Fruit fly (Drosophila melanogaster) whole organism, wandering third instar larva: ENCODE data around the gene Zcchc7.

Experiments
- Abd-B ChIP-seq: fragments of >200 bp; optimal IDR thresholded peaks from 2 replicates; lab custom pipeline; 2017; ENCODE audit warnings: missing biosample characterization, missing genetic modification characterization
- Dif ChIP-seq: fragments of 200-275, 200-300 bp; sonication (Bioruptor generic); optimal IDR thresholded peaks from 2 replicates; lab custom pipeline; 2018; ENCODE audit warnings: missing biosample characterization, missing genetic modification characterization; ENCODE audit not compliant: partially characterized antibody
- GATAd ChIP-seq: sonication (Bioruptor generic); optimal IDR thresholded peaks from 2 replicates; lab custom pipeline; 2016; ENCODE audit warnings: missing biosample characterization, missing genetic modification characterization
- HLH106 ChIP-seq: fragments of 200-800 bp; optimal IDR thresholded peaks from 3 replicates; lab custom pipeline; 2019; ENCODE audit warnings: missing biosample characterization, mild to moderate bottlenecking, missing genetic modification characterization, moderate library complexity
- Myc ChIP-seq: fragments of >200 bp; optimal IDR thresholded peaks from 2 replicates; lab custom pipeline; 2017
- OdsH ChIP-seq: fragments of 200-800 bp; sonication (Bioruptor generic); optimal IDR thresholded peaks from 2 replicates; lab custom pipeline; 2016; ENCODE audit warnings: missing biosample characterization, mild to moderate bottlenecking, missing genetic modification characterization
- Rel ChIP-seq, 2 experiments: fragments of 200-800 bp; sonication (Bioruptor generic) in 1 of 2; optimal IDR thresholded peaks; 2 replicates in 1 of 2; 3 replicates in 1 of 2; lab custom pipeline; 2016 to 2019; ENCODE audit warnings: mild to moderate bottlenecking in 2 of 2, missing biosample characterization in 2 of 2, missing genetic modification characterization in 2 of 2, moderate library complexity in 1 of 2
- dl ChIP-seq, 2 experiments: fragments of 175-275, 200-275 bp in 1 of 2; fragments of 200-275 bp in 1 of 2; sonication (Bioruptor generic); optimal IDR thresholded peaks; lab custom pipeline; 2018; ENCODE audit warnings: mild to moderate bottlenecking in 2 of 2, missing biosample characterization in 2 of 2, missing genetic modification characterization in 2 of 2, moderate library complexity in 2 of 2; ENCODE audit not compliant: partially characterized antibody in 2 of 2, insufficient read depth in 1 of 2
- fru ChIP-seq: fragments of 200-800 bp; sonication (Bioruptor generic); optimal IDR thresholded peaks from 3 replicates; lab custom pipeline; 2016; ENCODE audit warnings: missing biosample characterization, mild to moderate bottlenecking, missing genetic modification characterization
- h ChIP-seq: fragments of 200-800 bp; sonication (Bioruptor generic); optimal IDR thresholded peaks from 3 replicates; lab custom pipeline; 2016; ENCODE audit warnings: missing biosample characterization, mild to moderate bottlenecking, missing genetic modification characterization
- jim ChIP-seq: fragments of 175-275, 200-325 bp; sonication (Bioruptor generic); optimal IDR thresholded peaks from 2 replicates; lab custom pipeline; 2016; ENCODE audit warnings: missing biosample characterization, mild to moderate bottlenecking, missing genetic modification characterization
- lola ChIP-seq: fragments of >200 bp; optimal IDR thresholded peaks from 2 replicates; lab custom pipeline; 2017; ENCODE audit warnings: missing biosample characterization, missing genetic modification characterization

DNA sequence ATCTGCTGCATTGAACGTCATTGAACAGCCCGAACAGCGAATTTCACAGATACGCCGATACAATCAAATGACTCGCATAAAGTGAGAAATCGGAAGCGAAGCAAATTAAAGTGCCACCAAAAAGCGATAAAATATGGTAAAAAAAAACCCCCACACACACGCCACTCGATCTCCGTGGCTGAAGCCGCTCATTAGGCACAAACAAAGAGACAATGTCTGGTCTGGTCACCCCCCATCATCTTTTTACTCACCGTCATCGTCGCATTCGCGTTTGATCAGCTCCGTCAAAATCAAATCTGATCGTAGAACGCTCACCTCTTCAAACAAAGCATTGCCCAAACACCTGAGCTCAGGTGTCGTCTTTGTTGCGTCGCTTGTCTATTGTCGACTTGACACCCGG is 30.8 kb downstream of the Zcchc7 start:
- TF ChIP-seq GATAd (GFP tag; lab: Kevin White, UChicago) (no peak), fru (GFP tag; lab: Kevin White, UChicago) (no peak), h (GFP tag; lab: Kevin White, UChicago) (no peak), Myc (lab: Kevin White, UChicago) (no peak), lola (GFP tag; lab: Kevin White, UChicago) (no peak), Dif (GFP tag; lab: Kevin White, UChicago) (no peak), jim (GFP tag; lab: Kevin White, UChicago) (no peak), dl (GFP tag; optimal IDR thresholded peaks at IDR 0.05; lab: Kevin White, UChicago; ENCODE audit: insufficient read depth in 1 of 2, partially characterized antibody in 2 of 2) (no peak), Rel (GFP tag; optimal IDR thresholded peaks at IDR 0.05; lab: Kevin White, UChicago) (no peak), Rel (tag; optimal IDR thresholded peaks at IDR 0.05; lab: Kevin White, UChicago) (no peak), HLH106 (tag; lab: Kevin White, UChicago) (no peak), Abd-B (GFP tag; lab: Kevin White, UChicago) (no peak), OdsH (GFP tag; lab: Kevin White, UChicago) (no peak)
